Fruit fly (Drosophila melanogaster) whole organism, embryonic: ENCODE results near the gene fru.

Source experiments
- Awh ChIP-seq: fragments of 200-800 bp; sonication (Bioruptor generic); IDR thresholded peaks from 2 replicates; pipeline ENCODE4, ENCODE4 v1.3.6; 2022; ENCODE audit warnings: missing biosample characterization, missing genetic modification characterization
- corto ChIP-seq: fragments of 200-800 bp; sonication (Bioruptor generic); optimal IDR thresholded peaks from 2 replicates; lab custom pipeline; 2016; ENCODE audit warnings: missing biosample characterization, mild to moderate bottlenecking, missing genetic modification characterization, moderate library complexity
- ken ChIP-seq: fragments of 200-800 bp; sonication (Bioruptor generic); IDR thresholded peaks from 3 replicates; pipeline ENCODE4 v1.3.6; 2022; ENCODE audit warnings: missing biosample characterization, missing genetic modification characterization
- usp ChIP-seq: fragments of >200 bp; optimal IDR thresholded peaks from 2 replicates; lab custom pipeline; 2017; ENCODE audit warnings: missing biosample characterization, missing genetic modification characterization

dm6 chr3R:18486162-18486561, 59.2 kb downstream of the fru start:
- TF ChIP-seq Awh (GFP tag; lab: Robert Waterston, UW) (no peak), ken (no peak), corto (no peak), usp (GFP tag; lab: Kevin White, UChicago) (no peak)
